Worm (Caenorhabditis elegans) whole organism, late embryonic: ENCODE data around the gene Y43F8B.29.

ENCODE experiments used
- C38D4.7 ChIP-seq: fragments of 200-800 bp; sonication (Bioruptor generic); optimal IDR thresholded peaks from 2 replicates; lab custom pipeline; 2018; ENCODE audit warnings: mild to moderate bottlenecking, missing genetic modification characterization, moderate library complexity, missing compliant biosample characterization
- K02D7.2 ChIP-seq: sonication (generic microtip); optimal IDR thresholded peaks from 2 replicates; lab custom pipeline; 2017; ENCODE audit warnings: mild to moderate bottlenecking, missing genetic modification characterization, missing compliant biosample characterization
- K09A11.1 ChIP-seq: sonication (generic microtip); optimal IDR thresholded peaks from 2 replicates; lab custom pipeline; 2017; ENCODE audit warnings: antibody characterized with exemption, mild to moderate bottlenecking, missing genetic modification characterization, missing compliant biosample characterization; ENCODE audit not compliant: insufficient read depth
- T23F11.4 ChIP-seq: fragments of 200-800 bp; sonication (Bioruptor generic); optimal IDR thresholded peaks from 2 replicates; lab custom pipeline; 2018; ENCODE audit warnings: mild to moderate bottlenecking, missing genetic modification characterization, missing compliant biosample characterization
- ahr-1 ChIP-seq: sonication (generic microtip); optimal IDR thresholded peaks from 2 replicates; lab custom pipeline; 2016; ENCODE audit warnings: missing genetic modification characterization, missing compliant biosample characterization
- ceh-18 ChIP-seq: sonication (generic microtip); optimal IDR thresholded peaks from 2 replicates; lab custom pipeline; 2016; ENCODE audit warnings: missing genetic modification characterization, missing compliant biosample characterization
- ceh-2 ChIP-seq: sonication (generic microtip); optimal IDR thresholded peaks from 2 replicates; lab custom pipeline; 2016; ENCODE audit warnings: missing genotype, missing genetic modification characterization, missing compliant biosample characterization
- ceh-22 ChIP-seq: sonication (generic microtip); optimal IDR thresholded peaks from 2 replicates; lab custom pipeline; 2017; ENCODE audit warnings: missing biosample characterization, missing genetic modification characterization
- ceh-30 ChIP-seq: fragments of 150-350 bp; optimal IDR thresholded peaks from 2 replicates; lab custom pipeline; 2014; ENCODE audit warnings: missing biosample characterization, missing genetic modification characterization
- ceh-31 ChIP-seq: sonication (generic microtip); optimal IDR thresholded peaks from 2 replicates; lab custom pipeline; 2016; ENCODE audit warnings: missing genetic modification characterization, missing compliant biosample characterization
- ceh-34 ChIP-seq: sonication (generic microtip); optimal IDR thresholded peaks from 2 replicates; lab custom pipeline; 2016; ENCODE audit warnings: mild to moderate bottlenecking, missing genetic modification characterization, missing compliant biosample characterization
- ceh-9 ChIP-seq: sonication (generic microtip); optimal IDR thresholded peaks from 2 replicates; lab custom pipeline; 2016; ENCODE audit warnings: mild to moderate bottlenecking, missing genetic modification characterization, inconsistent platforms, missing compliant biosample characterization
- che-1 ChIP-seq: sonication (generic microtip); optimal IDR thresholded peaks from 2 replicates; lab custom pipeline; 2016; ENCODE audit warnings: mild to moderate bottlenecking, missing genetic modification characterization, missing compliant biosample characterization
- elt-2 ChIP-seq: sonication (generic microtip); optimal IDR thresholded peaks from 2 replicates; lab custom pipeline; 2016; ENCODE audit warnings: missing genetic modification reagents, missing genetic modification characterization, missing compliant biosample characterization
- ets-4 ChIP-seq: sonication (generic microtip); optimal IDR thresholded peaks from 2 replicates; lab custom pipeline; 2016; ENCODE audit warnings: missing genetic modification characterization, missing compliant biosample characterization
- eyg-1 ChIP-seq: sonication (generic microtip); optimal IDR thresholded peaks from 2 replicates; lab custom pipeline; 2016; ENCODE audit warnings: missing genotype, missing genetic modification characterization, missing compliant biosample characterization
- fax-1 ChIP-seq: sonication (generic microtip); optimal IDR thresholded peaks from 2 replicates; lab custom pipeline; 2016; ENCODE audit warnings: missing genotype, missing genetic modification characterization, missing compliant biosample characterization
- fkh-6 ChIP-seq: sonication (generic microtip); optimal IDR thresholded peaks from 2 replicates; lab custom pipeline; 2016; ENCODE audit warnings: missing genetic modification characterization, missing compliant biosample characterization
- hlh-13 ChIP-seq: fragments of 200-800 bp; sonication (Bioruptor generic); optimal IDR thresholded peaks from 2 replicates; lab custom pipeline; 2018; ENCODE audit warnings: mild to moderate bottlenecking, missing genetic modification characterization, missing compliant biosample characterization
- lin-11 ChIP-seq: fragments of 200-800 bp; sonication (Bioruptor generic); optimal IDR thresholded peaks from 2 replicates; lab custom pipeline; 2018; ENCODE audit warnings: mild to moderate bottlenecking, missing genetic modification characterization, missing compliant biosample characterization
- mec-3 ChIP-seq: sonication (generic microtip); optimal IDR thresholded peaks from 2 replicates; lab custom pipeline; 2016; ENCODE audit warnings: borderline replicate concordance, missing genetic modification characterization, missing compliant biosample characterization
- nfya-1 ChIP-seq: sonication (generic microtip); optimal IDR thresholded peaks from 2 replicates; lab custom pipeline; 2017; ENCODE audit warnings: missing genetic modification characterization, mild to moderate bottlenecking, missing compliant biosample characterization, antibody characterized with exemption, moderate library complexity
- pag-3 ChIP-seq: sonication (generic microtip); optimal IDR thresholded peaks from 2 replicates; lab custom pipeline; 2016; ENCODE audit warnings: missing compliant biosample characterization, missing genetic modification characterization, borderline replicate concordance
- pha-4 ChIP-seq: fragments of 150-350 bp; optimal IDR thresholded peaks from 2 replicates; lab custom pipeline; 2018; ENCODE audit warnings: missing biosample characterization, missing genetic modification reagents, missing genetic modification characterization
- pqm-1 ChIP-seq: sonication (generic microtip); optimal IDR thresholded peaks from 2 replicates; lab custom pipeline; 2016; ENCODE audit warnings: missing genetic modification characterization, missing compliant biosample characterization
- pros-1 ChIP-seq: fragments of 150-350 bp; optimal IDR thresholded peaks from 2 replicates; lab custom pipeline; 2014; ENCODE audit warnings: missing biosample characterization, missing genetic modification reagents, missing genetic modification characterization
- ref-2 ChIP-seq: sonication (generic microtip); optimal IDR thresholded peaks from 2 replicates; lab custom pipeline; 2016; ENCODE audit warnings: missing genetic modification characterization, missing compliant biosample characterization
- sdc-2 ChIP-seq: sonication (generic microtip); optimal IDR thresholded peaks from 2 replicates; lab custom pipeline; 2016; ENCODE audit warnings: missing genotype, missing genetic modification characterization, missing compliant biosample characterization
- sox-2 ChIP-seq: fragments of 200-800 bp; sonication (Bioruptor generic); IDR thresholded peaks from 2 replicates; pipeline ENCODE4 v1.3.6; 2022; ENCODE audit warnings: missing genetic modification reagents, missing genetic modification characterization, missing compliant biosample characterization
- sox-4 ChIP-seq: sonication (generic microtip); optimal IDR thresholded peaks from 2 replicates; lab custom pipeline; 2017; ENCODE audit warnings: mild to moderate bottlenecking, missing genetic modification characterization, inconsistent platforms, missing compliant biosample characterization
- tbx-2 ChIP-seq: sonication (generic microtip); optimal IDR thresholded peaks from 2 replicates; lab custom pipeline; 2016; ENCODE audit warnings: missing genetic modification characterization, missing compliant biosample characterization
- tbx-7 ChIP-seq: sonication (generic microtip); optimal IDR thresholded peaks from 2 replicates; lab custom pipeline; 2016; ENCODE audit warnings: missing genotype, missing genetic modification characterization, missing compliant biosample characterization
- unc-3 ChIP-seq, 2 experiments: fragments of 200-800 bp in 1 of 2; sonication (Bioruptor generic) in 1 of 2; sonication (generic microtip) in 1 of 2; conservative IDR thresholded peaks in 1 of 2; optimal IDR thresholded peaks in 1 of 2; 2 replicates each; pipeline versions ENCODE4 v1.3.6 to Lab custom; 2016 to 2022; ENCODE audit warnings: missing compliant biosample characterization in 2 of 2, missing genetic modification characterization in 2 of 2, missing genetic modification reagents in 1 of 2
- unc-86 ChIP-seq: sonication (generic microtip); optimal IDR thresholded peaks from 2 replicates; lab custom pipeline; 2016; ENCODE audit warnings: missing genetic modification characterization, missing compliant biosample characterization
- ztf-16 ChIP-seq: sonication (generic microtip); optimal IDR thresholded peaks from 2 replicates; lab custom pipeline; 2017; ENCODE audit warnings: missing genetic modification characterization, missing compliant biosample characterization

The Y43F8B.29 gene

ce11 chrV:19531034-19531433 lies 39.6 kb downstream of the Y43F8B.29 start:
- TF ChIP-seq ceh-31 (tag; lab: Kevin White, UChicago) = no peak
- no peak for TF ChIP-seq lin-11 (tag; lab: Kevin White, UChicago)

ce11 chrV:19533010-19533409 lies 41.6 kb downstream of the Y43F8B.29 start, which contains the start of gene Y43F8B.2:
Gene Y43F8B.2, minus strand, starts transcription at chrV:19533110.
- TF ChIP-seq pqm-1 = no peak
- no peak for TF ChIP-seq hlh-13 (GFP tag; lab: Kevin White, UChicago)
- TF ChIP-seq pros-1 (tag; lab: Kevin White, UChicago) = no peak
- no peak for TF ChIP-seq ceh-34
- TF ChIP-seq mec-3 (tag; lab: Kevin White, UChicago) = no peak
- no peak for TF ChIP-seq ceh-30 (tag; lab: Kevin White, UChicago)
- TF ChIP-seq pag-3 = no peak
- TF ChIP-seq ahr-1 = no peak
- TF ChIP-seq ceh-18 (tag; lab: Kevin White, UChicago) = no peak
- TF ChIP-seq fax-1 (tag; lab: Kevin White, UChicago) = no peak
- TF ChIP-seq T23F11.4 = no peak
- TF ChIP-seq ref-2 (tag; lab: Kevin White, UChicago) = no peak
- TF ChIP-seq nfya-1 (tag; lab: Kevin White, UChicago) = no peak
- no peak for TF ChIP-seq pha-4 (tag; lab: Kevin White, UChicago)
- TF ChIP-seq tbx-7 = no peak
- no peak for TF ChIP-seq fkh-6 (tag; lab: Kevin White, UChicago)
- no peak for TF ChIP-seq K02D7.2
- TF ChIP-seq unc-3 (GFP tag; conservative IDR thresholded peaks at IDR 0.05; lab: Robert Waterston, UW) = no peak
- no peak for TF ChIP-seq unc-3 (tag; optimal IDR thresholded peaks at IDR 0.05; lab: Kevin White, UChicago)

- TF ChIP-seq elt-2 = peak; percentile 86
- no peak for TF ChIP-seq ets-4 (tag; lab: Kevin White, UChicago)
These were observed 42.1 kb downstream of the Y43F8B.29 start for ce11 chrV:19533480-19533879.

ce11 chrV:19540916-19541315 lies 49.5 kb downstream of the Y43F8B.29 start:
- TF ChIP-seq sox-4 (tag; lab: Kevin White, UChicago) = no peak
- TF ChIP-seq ceh-22 (tag; lab: Kevin White, UChicago) = no peak
- no peak for TF ChIP-seq eyg-1
- TF ChIP-seq che-1 (tag; lab: Kevin White, UChicago) = no peak
- TF ChIP-seq C38D4.7 (GFP tag; lab: Kevin White, UChicago) = no peak
- TF ChIP-seq sox-2 (GFP tag; lab: Robert Waterston, UW) = no peak
- no peak for TF ChIP-seq unc-86
- no peak for TF ChIP-seq ceh-2 (tag; lab: Kevin White, UChicago)
- TF ChIP-seq tbx-2 (tag; lab: Kevin White, UChicago) = no peak
- no peak for TF ChIP-seq ceh-9 (tag; lab: Kevin White, UChicago)
- TF ChIP-seq K09A11.1 (tag; lab: Kevin White, UChicago) = no peak
- TF ChIP-seq sdc-2 = no peak
- no peak for TF ChIP-seq ztf-16 (tag; lab: Kevin White, UChicago)
